Fruit fly (Drosophila melanogaster): ENCODE data around the gene RhoGAP16F.

- TF ChIP-seq Eip74EF (GFP tag; optimal IDR thresholded peaks at IDR 0.05): no peak
- no peak for TF ChIP-seq CG3163 (GFP tag; optimal IDR thresholded peaks at IDR 0.05)
- TF ChIP-seq CG15011 (GFP tag; optimal IDR thresholded peaks at IDR 0.05): no peak
- TF ChIP-seq Trl (optimal IDR thresholded peaks at IDR 0.05): no peak
- no peak for TF ChIP-seq Trl (GFP tag; optimal IDR thresholded peaks at IDR 0.05)
- TF ChIP-seq insv (GFP tag; optimal IDR thresholded peaks at IDR 0.05): no peak
- no peak for TF ChIP-seq Ptx1 (GFP tag; IDR thresholded peaks at IDR 0.05)
- no peak for TF ChIP-seq nerfin-2 (GFP tag; IDR thresholded peaks at IDR 0.05; ENCODE audit: partially characterized antibody)
- no peak for TF ChIP-seq Six4 (GFP tag; optimal IDR thresholded peaks at IDR 0.05)
- TF ChIP-seq twi (tag; optimal IDR thresholded peaks at IDR 0.05): no peak
Measured at dm6 chrX:18063144-18063772, 29.7 kb upstream of the RhoGAP16F start, which contains the start of gene Sh.

Measured in whole organism, embryonic.